Fruit fly (Drosophila melanogaster) whole organism, embryonic: Measurements from ENCODE around the gene Vm26Aa.

Experiments used
- Abd-B ChIP-seq: fragments of 200-800 bp; sonication (Bioruptor generic); optimal IDR thresholded peaks from 2 replicates; lab custom pipeline; 2018; ENCODE audit warnings: missing biosample characterization, mild to moderate bottlenecking, missing genetic modification characterization, moderate library complexity
- Atf3 ChIP-seq: fragments of 200-800 bp; sonication (Bioruptor generic); optimal IDR thresholded peaks from 3 replicates; lab custom pipeline; 2016; ENCODE audit warnings: missing biosample characterization, missing genetic modification characterization
- Atf6 ChIP-seq: fragments of 200-800 bp; sonication (Bioruptor generic); IDR thresholded peaks from 2 replicates; pipeline ENCODE4 v1.3.6; 2022; ENCODE audit warnings: missing biosample characterization, missing genetic modification characterization
- B-H2 ChIP-seq: fragments of 200-800 bp; sonication (Bioruptor generic); optimal IDR thresholded peaks from 2 replicates; lab custom pipeline; 2018; ENCODE audit warnings: missing biosample characterization, mild to moderate bottlenecking, missing genetic modification characterization
- CG11560 ChIP-seq: fragments of 200-800 bp; sonication (Bioruptor generic); IDR thresholded peaks from 3 replicates; pipeline ENCODE4 v1.3.6; 2022; ENCODE audit warnings: missing biosample characterization, missing genetic modification characterization
- CG13424 ChIP-seq: fragments of 200-800 bp; sonication (Bioruptor generic); optimal IDR thresholded peaks from 2 replicates; lab custom pipeline; 2019; ENCODE audit warnings: missing biosample characterization, mild to moderate bottlenecking, missing genetic modification characterization, moderate library complexity
- CG1603 ChIP-seq: fragments of 200-800 bp; sonication (Bioruptor generic); optimal IDR thresholded peaks from 2 replicates; lab custom pipeline; 2019; ENCODE audit warnings: missing biosample characterization, mild to moderate bottlenecking, missing genetic modification characterization, moderate library complexity
- CG16863 ChIP-seq: fragments of 200-800 bp; sonication (Bioruptor generic); optimal IDR thresholded peaks from 3 replicates; lab custom pipeline; 2016; ENCODE audit warnings: missing biosample characterization, missing genetic modification characterization
- CG17328 ChIP-seq: fragments of 200-800 bp; sonication (Bioruptor generic); IDR thresholded peaks from 2 replicates; pipeline ENCODE4 v1.3.6; 2022; ENCODE audit warnings: missing biosample characterization, missing genetic modification characterization
- CG18619 ChIP-seq: fragments of 200-800 bp; sonication (Bioruptor generic); optimal IDR thresholded peaks from 3 replicates; lab custom pipeline; 2017; ENCODE audit warnings: missing biosample characterization, mild to moderate bottlenecking, missing genetic modification characterization
- CG2120 ChIP-seq: fragments of 200-800 bp; sonication (Bioruptor generic); optimal IDR thresholded peaks from 3 replicates; lab custom pipeline; 2016; ENCODE audit warnings: missing biosample characterization, missing genetic modification characterization
- CG31441 ChIP-seq: fragments of 200-800 bp; sonication (Bioruptor generic); IDR thresholded peaks from 2 replicates; pipeline ENCODE4 v1.3.6; 2022; ENCODE audit warnings: missing biosample characterization, missing genetic modification characterization
- CG5953 ChIP-seq: fragments of 200-800 bp; sonication (Bioruptor generic); IDR thresholded peaks from 2 replicates; pipeline ENCODE4 v1.3.6; 2022; ENCODE audit warnings: missing biosample characterization, missing genetic modification characterization
- CG6765 ChIP-seq: fragments of 200-800 bp; sonication (Bioruptor generic); optimal IDR thresholded peaks from 3 replicates; lab custom pipeline; 2017; ENCODE audit warnings: missing biosample characterization, mild to moderate bottlenecking, missing genetic modification characterization
- CG6854 ChIP-seq: fragments of 200-800 bp; sonication (Bioruptor generic); optimal IDR thresholded peaks from 3 replicates; lab custom pipeline; 2017; ENCODE audit warnings: missing biosample characterization, mild to moderate bottlenecking, missing genetic modification characterization
- CG7987 ChIP-seq: fragments of 200-800 bp; sonication (Bioruptor generic); optimal IDR thresholded peaks from 2 replicates; lab custom pipeline; 2018; ENCODE audit warnings: missing biosample characterization, mild to moderate bottlenecking, missing genetic modification characterization, moderate library complexity
- CG8765 ChIP-seq: fragments of 200-800 bp; sonication (Bioruptor generic); IDR thresholded peaks from 2 replicates; pipeline ENCODE4 v1.3.6; 2022; ENCODE audit warnings: missing biosample characterization, missing genetic modification characterization
- CTCF ChIP-seq: fragments of 200-800 bp; sonication (Bioruptor generic); optimal IDR thresholded peaks from 2 replicates; lab custom pipeline; 2017; ENCODE audit warnings: missing biosample characterization, mild to moderate bottlenecking, missing genetic modification characterization, moderate library complexity
- Chrac-16 ChIP-seq: fragments of 200-800 bp; sonication (Bioruptor generic); optimal IDR thresholded peaks from 3 replicates; lab custom pipeline; 2016; ENCODE audit warnings: missing biosample characterization, missing genetic modification characterization
- CoRest ChIP-seq: fragments of 200-800 bp; sonication (Bioruptor generic); optimal IDR thresholded peaks from 3 replicates; lab custom pipeline; 2018; ENCODE audit warnings: missing biosample characterization, mild to moderate bottlenecking, missing genetic modification characterization, moderate library complexity
- Lim3 ChIP-seq: fragments of 200-800 bp; sonication (Bioruptor generic); IDR thresholded peaks from 2 replicates; pipeline ENCODE4 v1.3.6; 2022; ENCODE audit warnings: missing biosample characterization, missing genetic modification characterization
- Med ChIP-seq: fragments of 200-800 bp; sonication (Bioruptor generic); peaks from one replicate; lab custom pipeline; 2016; ENCODE audit warnings: missing biosample characterization, missing genetic modification characterization, mild to moderate bottlenecking, inconsistent platforms, moderate library complexity
- NK7.1 ChIP-seq: fragments of 200-800 bp; sonication (Bioruptor generic); optimal IDR thresholded peaks from 3 replicates; lab custom pipeline; 2016; ENCODE audit warnings: missing biosample characterization, missing genetic modification characterization
- Ptx1 ChIP-seq: fragments of 200-800 bp; sonication (Bioruptor generic); IDR thresholded peaks from 2 replicates; pipeline ENCODE4 v1.3.6; 2022; ENCODE audit warnings: missing biosample characterization, missing genetic modification characterization
- Side ChIP-seq: fragments of 200-800 bp; sonication (Bioruptor generic); optimal IDR thresholded peaks from 2 replicates; lab custom pipeline; 2016; ENCODE audit warnings: missing biosample characterization, missing genetic modification characterization
- Stat92E ChIP-seq, 3 experiments: fragments of >200 bp in 2 of 3; fragments of 200-800 bp in 1 of 3; sonication (Bioruptor generic) in 1 of 3; optimal IDR thresholded peaks; 2 replicates each; lab custom pipeline; 2017 to 2019; ENCODE audit warnings: missing biosample characterization in 3 of 3, missing genetic modification characterization in 3 of 3, mild to moderate bottlenecking in 1 of 3, moderate library complexity in 1 of 3
- cad ChIP-seq: fragments of >200 bp; optimal IDR thresholded peaks from 2 replicates; lab custom pipeline; 2017; ENCODE audit warnings: missing biosample characterization, missing genetic modification characterization
- chinmo ChIP-seq: fragments of 200-800 bp; sonication (Bioruptor generic); IDR thresholded peaks from 4 replicates; pipeline ENCODE4 v1.3.6; 2022; ENCODE audit warnings: missing biosample characterization, missing genetic modification characterization; ENCODE audit not compliant: partially characterized antibody
- cwo ChIP-seq: fragments of 200-800 bp; sonication (Bioruptor generic); optimal IDR thresholded peaks from 3 replicates; lab custom pipeline; 2017; ENCODE audit warnings: missing biosample characterization, missing genetic modification characterization, mild to moderate bottlenecking, moderate library complexity, missing genetic modification reagents
- dan ChIP-seq: fragments of 200-800 bp; sonication (Bioruptor generic); IDR thresholded peaks from 2 replicates; pipeline ENCODE4 v1.3.6; 2022; ENCODE audit warnings: missing biosample characterization, missing genetic modification characterization
- dysf ChIP-seq: fragments of 200-800 bp; sonication (Bioruptor generic); IDR thresholded peaks from 3 replicates; pipeline ENCODE4 v1.3.6; 2022; ENCODE audit warnings: missing biosample characterization, missing genetic modification characterization
- ems ChIP-seq: fragments of 200-800 bp; sonication (Bioruptor generic); optimal IDR thresholded peaks from 3 replicates; lab custom pipeline; 2016; ENCODE audit warnings: missing biosample characterization, missing genetic modification characterization
- exex ChIP-seq: fragments of 200-800 bp; sonication (Bioruptor generic); optimal IDR thresholded peaks from 4 replicates; lab custom pipeline; 2018; ENCODE audit warnings: missing biosample characterization, mild to moderate bottlenecking, missing genetic modification characterization, moderate library complexity
- fd64A ChIP-seq: fragments of 200-800 bp; sonication (Bioruptor generic); optimal IDR thresholded peaks from 3 replicates; lab custom pipeline; 2018; ENCODE audit warnings: missing biosample characterization, mild to moderate bottlenecking, missing genetic modification characterization
- ftz-f1 ChIP-seq: fragments of 200-800 bp; sonication (Bioruptor generic); optimal IDR thresholded peaks from 2 replicates; lab custom pipeline; 2016; ENCODE audit warnings: missing biosample characterization, missing genetic modification characterization
- gem ChIP-seq: fragments of 200-800 bp; sonication (Bioruptor generic); optimal IDR thresholded peaks from 2 replicates; lab custom pipeline; 2019; ENCODE audit warnings: missing biosample characterization, mild to moderate bottlenecking, missing genetic modification characterization, moderate library complexity
- grn ChIP-seq: fragments of 200-800 bp; sonication (Bioruptor generic); optimal IDR thresholded peaks from 3 replicates; lab custom pipeline; 2017; ENCODE audit warnings: missing biosample characterization, missing genetic modification characterization
- insv ChIP-seq, 2 experiments: fragments of 200-800 bp; sonication (Bioruptor generic); optimal IDR thresholded peaks; 3 replicates each; lab custom pipeline; 2016 to 2018; ENCODE audit warnings: missing biosample characterization in 2 of 2, missing genetic modification characterization in 2 of 2
- klu ChIP-seq: fragments of 200-800 bp; sonication (Bioruptor generic); IDR thresholded peaks from 2 replicates; pipeline ENCODE4 v1.3.6; 2022; ENCODE audit warnings: missing biosample characterization, missing genetic modification characterization
- lola ChIP-seq, 3 experiments: fragments of >200 bp in 2 of 3; fragments of 200-800 bp in 1 of 3; sonication (Bioruptor generic) in 1 of 3; optimal IDR thresholded peaks; 2 replicates each; lab custom pipeline; 2017 to 2019; ENCODE audit warnings: missing biosample characterization in 3 of 3, missing genetic modification characterization in 3 of 3, mild to moderate bottlenecking in 1 of 3, moderate library complexity in 1 of 3
- mirr ChIP-seq: fragments of 200-800 bp; sonication (Bioruptor generic); optimal IDR thresholded peaks from 3 replicates; lab custom pipeline; 2018; ENCODE audit warnings: missing biosample characterization, mild to moderate bottlenecking, missing genetic modification characterization
- nerfin-2 ChIP-seq: fragments of 200-800 bp; sonication (Bioruptor generic); IDR thresholded peaks from 2 replicates; pipeline ENCODE4 v1.3.6; 2022; ENCODE audit warnings: missing biosample characterization, missing genetic modification characterization; ENCODE audit not compliant: partially characterized antibody
- pros ChIP-seq: fragments of 200-800 bp; sonication (Bioruptor generic); optimal IDR thresholded peaks from 3 replicates; lab custom pipeline; 2019; ENCODE audit warnings: missing biosample characterization, mild to moderate bottlenecking, missing genetic modification characterization, moderate library complexity
- ranshi ChIP-seq: fragments of 200-800 bp; sonication (Bioruptor generic); IDR thresholded peaks from 2 replicates; pipeline ENCODE4 v1.3.6; 2022; ENCODE audit warnings: missing biosample characterization, missing genetic modification characterization
- ro ChIP-seq: fragments of 200-800 bp; sonication (Bioruptor generic); IDR thresholded peaks from 2 replicates; pipeline ENCODE4 v1.3.6; 2022; ENCODE audit warnings: missing biosample characterization, missing genetic modification characterization
- sd ChIP-seq: fragments of 200-800 bp; sonication (Bioruptor generic); optimal IDR thresholded peaks from 3 replicates; lab custom pipeline; 2018; ENCODE audit warnings: missing biosample characterization, mild to moderate bottlenecking, missing genetic modification characterization, moderate library complexity
- sens ChIP-seq: fragments of 200-800 bp; sonication (Bioruptor generic); peaks from one replicate; lab custom pipeline; 2016; ENCODE audit warnings: missing biosample characterization, missing genetic modification characterization

The Vm26Aa gene

DNA sequence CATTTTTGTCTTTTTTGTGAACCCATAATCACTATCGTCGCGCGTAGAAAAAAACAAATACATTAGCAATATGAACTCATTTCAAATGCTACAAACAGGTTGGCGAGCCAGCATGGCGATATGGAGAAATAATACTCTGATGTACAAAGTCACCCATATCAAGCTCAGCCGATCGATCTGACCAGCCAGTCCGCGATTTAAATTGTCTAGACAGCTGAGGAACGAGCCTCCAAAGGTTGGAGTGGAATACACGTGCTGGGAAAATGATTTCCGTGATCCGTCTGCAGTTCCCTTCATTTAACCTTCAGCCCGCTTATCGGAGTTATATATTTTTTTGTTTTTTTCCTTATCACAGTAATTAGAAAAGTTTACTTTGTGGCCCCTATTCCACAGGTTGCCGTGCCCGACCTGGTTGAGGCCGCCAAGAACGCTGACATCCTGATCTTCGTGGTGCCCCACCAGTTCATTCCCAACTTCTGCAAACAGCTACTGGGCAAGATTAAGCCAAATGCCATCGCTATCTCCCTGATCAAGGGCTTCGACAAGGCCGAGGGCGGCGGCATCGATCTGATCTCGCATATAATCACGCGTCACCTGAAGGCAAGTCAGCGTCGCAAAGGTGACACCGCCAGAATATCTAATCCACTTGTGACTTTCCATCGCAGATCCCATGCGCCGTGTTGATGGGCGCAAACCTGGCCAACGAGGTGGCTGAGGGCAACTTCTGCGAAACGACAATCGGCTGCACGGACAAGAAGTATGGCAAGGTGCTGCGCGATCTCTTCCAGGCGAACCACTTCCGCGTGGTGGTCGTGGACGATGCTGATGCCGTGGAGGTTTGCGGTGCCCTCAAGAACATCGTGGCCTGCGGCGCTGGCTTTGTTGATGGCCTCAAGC is 14.2 kb downstream of the Vm26Aa start (continued):
- no peak for TF ChIP-seq CG6854
- TF ChIP-seq insv (GFP tag; optimal IDR thresholded peaks at IDR 0.05; lab: Kevin White, UChicago): no peak
- no peak for TF ChIP-seq Atf6
- no peak for TF ChIP-seq CG5953 (GFP tag; lab: Robert Waterston, UW)
- no peak for TF ChIP-seq CoRest (tag; lab: Kevin White, UChicago)
- no peak for TF ChIP-seq CTCF (GFP tag; lab: Kevin White, UChicago)
- 0 out of 3 replicates have a peak, but pooled peaks have one; percentile 54 for TF ChIP-seq dysf (GFP tag; lab: Robert Waterston, UW)
- no peak for TF ChIP-seq CG31441 (GFP tag; lab: Robert Waterston, UW)
- TF ChIP-seq ranshi (GFP tag; lab: Robert Waterston, UW): no peak
- TF ChIP-seq chinmo (GFP tag; lab: Robert Waterston, UW): peak; percentile 75; the same call in 3 of the 4 replicates
- TF ChIP-seq cwo (GFP tag; lab: Kevin White, UChicago): peak; percentile 95
- TF ChIP-seq Side (GFP tag; lab: Kevin White, UChicago): no peak
- TF ChIP-seq cad (GFP tag; lab: Kevin White, UChicago): no peak
- no peak for TF ChIP-seq Abd-B (GFP tag; lab: Kevin White, UChicago)
- TF ChIP-seq B-H2: peak; percentile 57
- TF ChIP-seq ftz-f1 (GFP tag; lab: Kevin White, UChicago): peak; percentile 81
- peak; percentile 84 for TF ChIP-seq exex
- TF ChIP-seq CG8765 (GFP tag; lab: Robert Waterston, UW): no peak
- TF ChIP-seq Atf3 (GFP tag; lab: Kevin White, UChicago): no peak
- TF ChIP-seq sens (GFP tag; lab: Kevin White, UChicago): peak; percentile 8
- TF ChIP-seq CG6765 (GFP tag; lab: Kevin White, UChicago): no peak
- no peak for TF ChIP-seq ems (GFP tag; lab: Kevin White, UChicago)
- no peak for TF ChIP-seq pros (GFP tag; lab: Kevin White, UChicago)
- no peak for TF ChIP-seq CG18619 (GFP tag; lab: Kevin White, UChicago)
- no peak for TF ChIP-seq gem (tag; lab: Kevin White, UChicago)
- 0 out of 3 replicates have a peak, but pooled peaks have one; percentile 60 for TF ChIP-seq CG11560
- TF ChIP-seq Ptx1 (GFP tag; lab: Robert Waterston, UW): no peak
- no peak for TF ChIP-seq fd64A (GFP tag; lab: Kevin White, UChicago)
- no peak for TF ChIP-seq Chrac-16 (GFP tag; lab: Kevin White, UChicago)

DNA sequence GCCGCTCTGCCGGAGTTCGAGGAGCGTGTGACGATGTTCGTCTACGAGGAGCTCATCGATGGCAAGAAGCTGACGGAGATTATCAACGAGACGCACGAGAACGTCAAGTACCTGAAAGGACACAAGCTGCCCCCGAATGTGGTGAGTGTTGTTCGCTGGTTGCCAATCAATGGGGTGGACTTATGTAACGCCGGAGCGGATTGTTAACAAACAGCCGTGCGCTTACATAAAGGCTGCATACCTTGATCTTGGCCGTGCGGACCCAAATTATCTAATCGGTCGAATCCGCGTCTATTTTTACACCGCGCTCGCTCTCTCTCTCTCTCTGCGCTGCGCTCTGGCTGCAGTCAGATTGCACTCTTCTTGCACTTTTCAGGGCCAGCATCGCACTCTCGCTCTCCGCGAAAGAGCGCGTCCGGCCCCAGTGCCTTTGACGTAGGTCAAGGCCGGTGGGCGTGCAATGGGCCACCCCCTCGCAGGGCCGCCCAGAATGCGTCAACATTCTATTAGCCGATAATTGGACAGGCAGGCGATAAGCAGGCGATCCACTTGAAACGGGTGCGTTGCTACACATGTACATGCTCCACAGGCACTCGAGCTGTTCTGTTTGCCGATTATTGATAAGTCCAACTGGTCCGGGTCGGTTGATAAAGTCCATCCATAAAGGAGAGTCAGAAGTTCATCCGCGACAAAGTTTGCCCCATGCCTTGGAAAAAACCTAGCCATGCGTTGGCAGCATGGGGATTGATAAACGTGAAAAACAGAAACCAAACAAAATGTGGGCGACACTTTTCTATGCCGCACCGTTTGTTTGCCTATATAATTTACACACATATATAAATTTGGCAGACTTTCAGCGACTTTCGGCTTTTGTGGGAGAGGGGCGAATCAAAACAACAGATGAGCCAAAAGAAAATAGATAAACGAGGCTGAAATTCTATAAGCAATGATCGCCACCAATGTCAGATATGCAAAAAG is 15.5 kb downstream of the Vm26Aa start:
- TF ChIP-seq sd (tag; lab: Kevin White, UChicago): peak; percentile 86
- no peak for TF ChIP-seq CG13424
- TF ChIP-seq lola (GFP tag; optimal IDR thresholded peaks at IDR 0.05; lab: Kevin White, UChicago): peak in 1 of 3 experiments; percentile 3
- peak; percentile 73 for TF ChIP-seq CG7987 (GFP tag; lab: Kevin White, UChicago)
- TF ChIP-seq Lim3: no peak
- no peak for TF ChIP-seq CG17328 (GFP tag; lab: Robert Waterston, UW)
- TF ChIP-seq Stat92E (GFP tag; optimal IDR thresholded peaks at IDR 0.05; lab: Kevin White, UChicago): no peak
- no peak for TF ChIP-seq nerfin-2 (GFP tag; lab: Robert Waterston, UW)
- no peak for TF ChIP-seq CG2120 (GFP tag; lab: Kevin White, UChicago)
- peak; percentile 78 for TF ChIP-seq mirr (GFP tag; lab: Kevin White, UChicago)
- TF ChIP-seq CG1603 (tag; lab: Kevin White, UChicago): no peak
- TF ChIP-seq grn: peak; percentile 97
- TF ChIP-seq Med (GFP tag; lab: Kevin White, UChicago): peak; percentile 82
- TF ChIP-seq CG16863 (GFP tag; lab: Kevin White, UChicago): no peak
- no peak for TF ChIP-seq dan
- peak; percentile 21 for TF ChIP-seq fd64A (GFP tag; lab: Kevin White, UChicago)
- no peak for TF ChIP-seq ro (GFP tag; lab: Robert Waterston, UW)
- TF ChIP-seq NK7.1 (GFP tag; lab: Kevin White, UChicago): no peak
- 0 out of 2 replicates have a peak, but pooled peaks have one; percentile 19 for TF ChIP-seq klu
